Fruit fly (Drosophila melanogaster): Measurements from ENCODE around the gene CG7362.

DNA sequence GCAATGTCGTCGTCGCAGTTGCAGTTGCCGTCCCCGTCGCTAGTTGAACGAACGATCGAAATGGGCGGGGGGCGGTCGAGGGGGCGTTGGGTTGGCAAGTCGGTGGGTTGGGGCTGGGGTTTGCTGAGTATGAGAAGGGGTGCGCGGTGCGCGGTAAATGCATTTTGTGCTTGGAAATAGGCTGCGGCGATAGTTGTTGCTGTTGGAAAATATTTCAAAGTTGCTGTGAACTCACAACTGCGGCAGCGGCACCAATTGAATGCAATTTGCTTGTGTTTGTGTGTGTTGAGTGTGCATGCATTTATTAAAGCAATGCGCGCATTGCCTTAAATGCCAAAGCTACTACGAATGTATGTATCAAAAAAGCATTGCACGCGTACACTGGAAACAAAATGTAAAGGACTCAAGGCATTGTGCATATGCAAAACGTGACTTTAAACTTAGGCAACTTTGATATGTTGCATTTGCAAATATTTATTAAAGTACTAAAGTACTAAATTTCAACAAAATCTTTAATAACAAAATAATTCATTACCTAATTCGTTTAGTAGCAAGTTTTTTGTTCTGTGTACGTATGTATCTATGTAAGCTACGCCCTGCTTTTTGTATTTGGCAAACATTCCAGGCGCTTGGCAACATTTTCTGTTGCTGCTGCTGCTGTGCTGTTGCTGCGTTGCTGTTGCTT is 39.2 kb downstream of the CG7362 start:
- TF ChIP-seq h (optimal IDR thresholded peaks at IDR 0.05) (no peak), psq (optimal IDR thresholded peaks at IDR 0.05) (no peak), ttk (optimal IDR thresholded peaks at IDR 0.05) (no peak)
